Worm (Caenorhabditis elegans) whole organism, L2 larva: ENCODE data around the gene atad-3.

ENCODE experiments used
- R02D3.7 ChIP-seq: fragments of 150-350 bp; optimal IDR thresholded peaks from 2 replicates; lab custom pipeline; 2014; ENCODE audit warnings: missing biosample characterization, missing genetic modification characterization
- Y55F3AM.14 ChIP-seq: fragments of 200-800 bp; sonication (Bioruptor generic); optimal IDR thresholded peaks from 2 replicates; lab custom pipeline; 2018; ENCODE audit warnings: mild to moderate bottlenecking, missing genetic modification characterization, missing compliant biosample characterization
- aly-2 ChIP-seq: fragments of 150-350 bp; optimal IDR thresholded peaks from 2 replicates; lab custom pipeline; 2014; ENCODE audit warnings: missing biosample characterization, missing genetic modification characterization
- ama-1 ChIP-seq: fragments of 150-350 bp; optimal IDR thresholded peaks from 2 replicates; lab custom pipeline; 2018; ENCODE audit warnings: inconsistent platforms
- elt-3 ChIP-seq: sonication (generic microtip); optimal IDR thresholded peaks from 2 replicates; lab custom pipeline; 2017; ENCODE audit warnings: missing biosample characterization, missing genetic modification characterization
- lin-13 ChIP-seq: fragments of 150-350 bp; optimal IDR thresholded peaks from 2 replicates; lab custom pipeline; 2014; ENCODE audit warnings: missing biosample characterization, missing genetic modification reagents, missing genetic modification characterization
- lin-39 ChIP-seq: fragments of 150-350 bp; optimal IDR thresholded peaks from 2 replicates; lab custom pipeline; 2014; ENCODE audit warnings: missing biosample characterization, missing genetic modification reagents, missing genetic modification characterization
- nhr-11 ChIP-seq: fragments of 150-350 bp; optimal IDR thresholded peaks from 2 replicates; lab custom pipeline; 2014; ENCODE audit warnings: missing biosample characterization, missing genetic modification characterization
- nhr-12 ChIP-seq: fragments of 150-350 bp; optimal IDR thresholded peaks from 2 replicates; lab custom pipeline; 2014; ENCODE audit warnings: missing biosample characterization, missing genetic modification characterization
- nhr-237 ChIP-seq: fragments of 150-350 bp; optimal IDR thresholded peaks from 2 replicates; lab custom pipeline; 2014; ENCODE audit warnings: missing biosample characterization, missing genetic modification characterization
- nhr-6 ChIP-seq: fragments of 150-350 bp; optimal IDR thresholded peaks from 2 replicates; lab custom pipeline; 2014; ENCODE audit warnings: missing biosample characterization, missing genetic modification characterization
- snpc-4 ChIP-seq: fragments of 150-350 bp; optimal IDR thresholded peaks from 2 replicates; lab custom pipeline; 2014; ENCODE audit warnings: missing biosample characterization, missing genetic modification characterization
- ztf-11 ChIP-seq: sonication (generic microtip); optimal IDR thresholded peaks from 2 replicates; lab custom pipeline; 2017; ENCODE audit warnings: missing biosample characterization, missing genetic modification characterization
- ztf-4 ChIP-seq: fragments of 150-350 bp; optimal IDR thresholded peaks from 2 replicates; lab custom pipeline; 2014; ENCODE audit warnings: missing biosample characterization, missing genetic modification characterization

ce11 chrII:10218171-10218570 is 30.6 kb upstream of the atad-3 start, which contains the start of gene ref-1:
- TF ChIP-seq Y55F3AM.14 (GFP tag; lab: Kevin White, UChicago) (no peak), nhr-6 (no peak), ztf-11 (tag; lab: Kevin White, UChicago) (no peak), nhr-12 (tag; lab: Kevin White, UChicago) (no peak), lin-39 (tag; lab: Kevin White, UChicago) (no peak), ama-1 (lab: Kevin White, UChicago) (no peak), aly-2 (tag; lab: Kevin White, UChicago) (no peak), lin-13 (GFP tag; lab: Kevin White, UChicago) (no peak), R02D3.7 (no peak), nhr-11 (tag; lab: Kevin White, UChicago) (no peak), snpc-4 (tag; lab: Kevin White, UChicago) (no peak), nhr-237 (tag; lab: Kevin White, UChicago) (no peak), ztf-4 (tag; lab: Kevin White, UChicago) (no peak), elt-3 (no peak)
